Worm (Caenorhabditis elegans) whole organism, early embryonic: ENCODE measurements around the gene far-8.

Experiments used
- B0310.2 ChIP-seq: sonication (generic microtip); optimal IDR thresholded peaks from 2 replicates; lab custom pipeline; 2016; ENCODE audit warnings: mild to moderate bottlenecking, missing genetic modification characterization, missing compliant biosample characterization
- F13C5.2 ChIP-seq: sonication (generic microtip); optimal IDR thresholded peaks from 2 replicates; lab custom pipeline; 2017; ENCODE audit warnings: mild to moderate bottlenecking, missing genetic modification characterization, inconsistent platforms, missing compliant biosample characterization
- ama-1 ChIP-seq: fragments of 150-350 bp; optimal IDR thresholded peaks from 2 replicates; lab custom pipeline; 2014
- ets-7 ChIP-seq: sonication (generic microtip); optimal IDR thresholded peaks from 2 replicates; lab custom pipeline; 2016; ENCODE audit warnings: missing genotype, missing genetic modification characterization, missing compliant biosample characterization
- flt-1 ChIP-seq: fragments of 200-800 bp; sonication (Bioruptor generic); IDR thresholded peaks from 2 replicates; pipeline ENCODE4 v1.3.6; 2022; ENCODE audit warnings: missing genetic modification characterization, missing compliant biosample characterization
- hnd-1 ChIP-seq: sonication (generic microtip); optimal IDR thresholded peaks from 2 replicates; lab custom pipeline; 2016; ENCODE audit warnings: missing genetic modification characterization, missing compliant biosample characterization
- scrt-1 ChIP-seq: fragments of 200-800 bp; sonication (Bioruptor generic); IDR thresholded peaks from 2 replicates; pipeline ENCODE4 v1.3.6; 2022; ENCODE audit warnings: missing genetic modification characterization, missing compliant biosample characterization
- sea-1 ChIP-seq: fragments of 200-800 bp; sonication (Bioruptor generic); conservative IDR thresholded peaks from 2 replicates; pipeline ENCODE4 v1.3.6; 2022; ENCODE audit warnings: missing genetic modification characterization, missing compliant biosample characterization
- tra-4 ChIP-seq: sonication (generic microtip); optimal IDR thresholded peaks from 2 replicates; lab custom pipeline; 2017; ENCODE audit warnings: missing genetic modification characterization, missing compliant biosample characterization

ce11 chrIII:843999-844398 is 1.3 kb downstream of the far-8 start:
- TF ChIP-seq B0310.2 (tag; lab: Kevin White, UChicago), result no peak
- no peak for TF ChIP-seq sea-1
- TF ChIP-seq hnd-1 (tag; lab: Kevin White, UChicago), result no peak
- TF ChIP-seq ets-7, result no peak
- TF ChIP-seq tra-4 (tag; lab: Kevin White, UChicago), result no peak
- no peak for TF ChIP-seq ama-1
- TF ChIP-seq flt-1 (GFP tag; lab: Robert Waterston, UW), result no peak
- no peak for TF ChIP-seq scrt-1 (GFP tag; lab: Robert Waterston, UW)
- no peak for TF ChIP-seq F13C5.2 (tag; lab: Kevin White, UChicago)
